Fruit fly (Drosophila melanogaster) whole organism, embryonic: ENCODE data around the gene CG5846.
A peak's percentile ranks its signal among the peaks of the same experiment; 100 is the strongest.

Source experiments
- CG10431 ChIP-seq: fragments of 200-800 bp; sonication (Bioruptor generic); optimal IDR thresholded peaks from 3 replicates; lab custom pipeline; 2018; ENCODE audit warnings: missing biosample characterization, mild to moderate bottlenecking, missing genetic modification characterization
- CG11504 ChIP-seq: fragments of 200-800 bp; sonication (Bioruptor generic); optimal IDR thresholded peaks from 3 replicates; lab custom pipeline; 2019; ENCODE audit warnings: missing biosample characterization, mild to moderate bottlenecking, missing genetic modification characterization, moderate library complexity
- CG12104 ChIP-seq: fragments of 200-800 bp; sonication (Bioruptor generic); optimal IDR thresholded peaks from 3 replicates; lab custom pipeline; 2016; ENCODE audit warnings: missing biosample characterization, missing genetic modification characterization
- CG12219 ChIP-seq: fragments of 200-800 bp; sonication (Bioruptor generic); optimal IDR thresholded peaks from 3 replicates; lab custom pipeline; 2018; ENCODE audit warnings: missing biosample characterization, mild to moderate bottlenecking, missing genetic modification characterization
- CG1233 ChIP-seq: fragments of 200-800 bp; sonication (Bioruptor generic); optimal IDR thresholded peaks from 4 replicates; lab custom pipeline; 2018; ENCODE audit warnings: missing biosample characterization, mild to moderate bottlenecking, missing genetic modification characterization
- CG13287 ChIP-seq: fragments of 200-800 bp; sonication (Bioruptor generic); IDR thresholded peaks from 2 replicates; pipeline ENCODE4 v1.3.6; 2022; ENCODE audit warnings: missing biosample characterization, missing genetic modification characterization; ENCODE audit not compliant: partially characterized antibody
- CG14667 ChIP-seq: fragments of 200-800 bp; sonication (Bioruptor generic); IDR thresholded peaks from 2 replicates; pipeline ENCODE4 v1.3.6; 2022; ENCODE audit warnings: missing biosample characterization, missing genetic modification characterization
- CG15269 ChIP-seq: fragments of 200-800 bp; sonication (Bioruptor generic); optimal IDR thresholded peaks from 2 replicates; lab custom pipeline; 2018; ENCODE audit warnings: missing biosample characterization, mild to moderate bottlenecking, missing genetic modification characterization, moderate library complexity
- CG15696 ChIP-seq: fragments of 200-800 bp; sonication (Bioruptor generic); optimal IDR thresholded peaks from 2 replicates; lab custom pipeline; 2019; ENCODE audit warnings: missing biosample characterization, mild to moderate bottlenecking, missing genetic modification characterization, moderate library complexity
- CG16815 ChIP-seq: fragments of 200-800 bp; sonication (Bioruptor generic); optimal IDR thresholded peaks from 3 replicates; lab custom pipeline; 2017; ENCODE audit warnings: missing biosample characterization, mild to moderate bottlenecking, missing genetic modification characterization
- CG17328 ChIP-seq: fragments of 200-800 bp; sonication (Bioruptor generic); IDR thresholded peaks from 2 replicates; pipeline ENCODE4 v1.3.6; 2022; ENCODE audit warnings: missing biosample characterization, missing genetic modification characterization
- CG17912 ChIP-seq: fragments of 200-800 bp; sonication (Bioruptor generic); optimal IDR thresholded peaks from 2 replicates; lab custom pipeline; 2018; ENCODE audit warnings: missing biosample characterization, mild to moderate bottlenecking, missing genetic modification characterization
- CG2129 ChIP-seq: fragments of 200-800 bp; sonication (Bioruptor generic); IDR thresholded peaks from 2 replicates; pipeline ENCODE4 v1.3.6; 2022; ENCODE audit warnings: missing biosample characterization, missing genetic modification characterization; ENCODE audit not compliant: partially characterized antibody
- CG2202 ChIP-seq: fragments of 200-800 bp; sonication (Bioruptor generic); optimal IDR thresholded peaks from 2 replicates; lab custom pipeline; 2018; ENCODE audit warnings: missing biosample characterization, mild to moderate bottlenecking, missing genetic modification characterization
- CG2889 ChIP-seq: fragments of 200-800 bp; sonication (Bioruptor generic); IDR thresholded peaks from 3 replicates; pipeline ENCODE4 v1.3.6; 2022; ENCODE audit warnings: missing biosample characterization, missing genetic modification characterization
- CG33213 ChIP-seq: fragments of 200-800 bp; sonication (Bioruptor generic); optimal IDR thresholded peaks from 3 replicates; lab custom pipeline; 2016; ENCODE audit warnings: missing biosample characterization, missing genetic modification characterization
- CG4328 ChIP-seq: fragments of 200-800 bp; sonication (Bioruptor generic); optimal IDR thresholded peaks from 3 replicates; lab custom pipeline; 2017; ENCODE audit warnings: missing biosample characterization, missing genetic modification reagents, missing genetic modification characterization
- CG4707 ChIP-seq: fragments of 200-800 bp; sonication (Bioruptor generic); optimal IDR thresholded peaks from 2 replicates; lab custom pipeline; 2018; ENCODE audit warnings: missing biosample characterization, mild to moderate bottlenecking, missing genetic modification characterization, moderate library complexity
- CG6765 ChIP-seq: fragments of 200-800 bp; sonication (Bioruptor generic); optimal IDR thresholded peaks from 3 replicates; lab custom pipeline; 2017; ENCODE audit warnings: missing biosample characterization, mild to moderate bottlenecking, missing genetic modification characterization
- CG6813 ChIP-seq: fragments of 200-800 bp; sonication (Bioruptor generic); optimal IDR thresholded peaks from 2 replicates; lab custom pipeline; 2017; ENCODE audit warnings: missing biosample characterization, missing genetic modification characterization, mild to moderate bottlenecking, moderate library complexity, missing genetic modification reagents
- CG7839 ChIP-seq: fragments of 200-800 bp; sonication (Bioruptor generic); optimal IDR thresholded peaks from 3 replicates; lab custom pipeline; 2018; ENCODE audit warnings: missing biosample characterization, mild to moderate bottlenecking, missing genetic modification characterization, moderate library complexity
- CG7928 ChIP-seq: fragments of 200-800 bp; sonication (Bioruptor generic); optimal IDR thresholded peaks from 2 replicates; lab custom pipeline; 2017; ENCODE audit warnings: missing biosample characterization, mild to moderate bottlenecking, missing genetic modification characterization
- CG7963 ChIP-seq: fragments of 200-800 bp; sonication (Bioruptor generic); IDR thresholded peaks from 3 replicates; pipeline ENCODE4 v1.3.6; 2022; ENCODE audit warnings: missing biosample characterization, missing genetic modification characterization; ENCODE audit not compliant: partially characterized antibody
- CG7987 ChIP-seq: fragments of 200-800 bp; sonication (Bioruptor generic); optimal IDR thresholded peaks from 2 replicates; lab custom pipeline; 2018; ENCODE audit warnings: missing biosample characterization, mild to moderate bottlenecking, missing genetic modification characterization, moderate library complexity
- CG9215 ChIP-seq: fragments of 200-800 bp; sonication (Bioruptor generic); IDR thresholded peaks from 2 replicates; pipeline ENCODE4 v1.3.6; 2022; ENCODE audit warnings: missing biosample characterization, missing genetic modification characterization
- CG9727 ChIP-seq: fragments of 200-800 bp; sonication (Bioruptor generic); optimal IDR thresholded peaks from 3 replicates; lab custom pipeline; 2017; ENCODE audit warnings: missing biosample characterization, mild to moderate bottlenecking, missing genetic modification characterization
- CG9797 ChIP-seq: fragments of 200-800 bp; sonication (Bioruptor generic); optimal IDR thresholded peaks from 3 replicates; lab custom pipeline; 2018; ENCODE audit warnings: missing biosample characterization, mild to moderate bottlenecking, missing genetic modification characterization
- Dek ChIP-seq: fragments of 200-800 bp; sonication (Bioruptor generic); optimal IDR thresholded peaks from 3 replicates; lab custom pipeline; 2019; ENCODE audit warnings: missing biosample characterization, mild to moderate bottlenecking, missing genetic modification characterization, moderate library complexity
- Eip74EF ChIP-seq, 2 experiments: fragments of 200-800 bp in 1 of 2; fragments of >200 bp in 1 of 2; sonication (Bioruptor generic) in 1 of 2; optimal IDR thresholded peaks; 2 replicates each; lab custom pipeline; 2017 to 2019; ENCODE audit warnings: missing biosample characterization in 2 of 2, missing genetic modification characterization in 2 of 2, mild to moderate bottlenecking in 1 of 2, moderate library complexity in 1 of 2
- Ets65A ChIP-seq: fragments of 200-800 bp; sonication (Bioruptor generic); peaks from one replicate; lab custom pipeline; 2016; ENCODE audit warnings: missing biosample characterization, missing genetic modification characterization
- Sry-β ChIP-seq: fragments of 200-800 bp; sonication (Bioruptor generic); optimal IDR thresholded peaks from 2 replicates; lab custom pipeline; 2018; ENCODE audit warnings: missing biosample characterization, mild to moderate bottlenecking, missing genetic modification characterization, moderate library complexity
- Ssrp ChIP-seq: fragments of 200-800 bp; sonication (Bioruptor generic); optimal IDR thresholded peaks from 2 replicates; lab custom pipeline; 2018; ENCODE audit warnings: missing biosample characterization, mild to moderate bottlenecking, missing genetic modification characterization, moderate library complexity
- Stat92E ChIP-seq, 3 experiments: fragments of >200 bp in 2 of 3; fragments of 200-800 bp in 1 of 3; sonication (Bioruptor generic) in 1 of 3; optimal IDR thresholded peaks; 2 replicates each; lab custom pipeline; 2017 to 2019; ENCODE audit warnings: missing biosample characterization in 3 of 3, missing genetic modification characterization in 3 of 3, mild to moderate bottlenecking in 1 of 3, moderate library complexity in 1 of 3
- grn ChIP-seq: fragments of 200-800 bp; sonication (Bioruptor generic); optimal IDR thresholded peaks from 3 replicates; lab custom pipeline; 2017; ENCODE audit warnings: missing biosample characterization, missing genetic modification characterization
- gsb-n ChIP-seq: fragments of 200-800 bp; sonication (Bioruptor generic); optimal IDR thresholded peaks from 3 replicates; lab custom pipeline; 2018; ENCODE audit warnings: missing biosample characterization, mild to moderate bottlenecking, missing genetic modification characterization
- jigr1 ChIP-seq: fragments of 200-800 bp; sonication (Bioruptor generic); IDR thresholded peaks from 3 replicates; pipeline ENCODE4 v1.3.6; 2022; ENCODE audit warnings: missing biosample characterization, missing genetic modification characterization
- knrl ChIP-seq: fragments of 200-800 bp; sonication (Bioruptor generic); IDR thresholded peaks from 3 replicates; pipeline ENCODE4 v1.3.6; 2022; ENCODE audit warnings: missing biosample characterization, missing genetic modification characterization; ENCODE audit not compliant: partially characterized antibody
- lilli ChIP-seq: fragments of 200-800 bp; sonication (Bioruptor generic); optimal IDR thresholded peaks from 3 replicates; lab custom pipeline; 2016; ENCODE audit warnings: missing biosample characterization, missing genetic modification characterization
- lmd ChIP-seq: fragments of 200-800 bp; sonication (Bioruptor generic); IDR thresholded peaks from 2 replicates; pipeline ENCODE4 v1.3.6; 2022; ENCODE audit warnings: missing biosample characterization, missing genetic modification characterization
- mld ChIP-seq: fragments of 200-800 bp; sonication (Bioruptor generic); IDR thresholded peaks from 3 replicates; pipeline ENCODE4 v1.3.6; 2022; ENCODE audit warnings: missing biosample characterization, missing genetic modification characterization; ENCODE audit not compliant: partially characterized antibody
- sisA ChIP-seq: fragments of 200-800 bp; sonication (Bioruptor generic); IDR thresholded peaks from 2 replicates; pipeline ENCODE4 v1.3.6; 2022; ENCODE audit warnings: missing biosample characterization, missing genetic modification characterization
- sna ChIP-seq: fragments of 200-800 bp; sonication (Bioruptor generic); IDR thresholded peaks from 2 replicates; pipeline ENCODE4 v1.3.6; 2022; ENCODE audit warnings: missing biosample characterization, missing genetic modification characterization; ENCODE audit not compliant: partially characterized antibody
- tap ChIP-seq: fragments of 200-800 bp; optimal IDR thresholded peaks from 3 replicates; lab custom pipeline; 2019; ENCODE audit warnings: missing biosample characterization, mild to moderate bottlenecking, missing genetic modification characterization, moderate library complexity
- ttk ChIP-seq: fragments of 200-800 bp; sonication (Bioruptor generic); IDR thresholded peaks from 2 replicates; pipeline ENCODE4 v2.1.2; 2022; ENCODE audit warnings: missing biosample characterization, missing genetic modification characterization
- tx ChIP-seq: fragments of 200-800 bp; sonication (Bioruptor generic); optimal IDR thresholded peaks from 2 replicates; lab custom pipeline; 2016; ENCODE audit warnings: missing biosample characterization, missing genetic modification characterization
- vvl ChIP-seq: fragments of 200-800 bp; sonication (Bioruptor generic); IDR thresholded peaks from 2 replicates; pipeline ENCODE4 v1.3.6; 2022; ENCODE audit warnings: missing biosample characterization, missing genetic modification characterization

CG5846 gene

DNA sequence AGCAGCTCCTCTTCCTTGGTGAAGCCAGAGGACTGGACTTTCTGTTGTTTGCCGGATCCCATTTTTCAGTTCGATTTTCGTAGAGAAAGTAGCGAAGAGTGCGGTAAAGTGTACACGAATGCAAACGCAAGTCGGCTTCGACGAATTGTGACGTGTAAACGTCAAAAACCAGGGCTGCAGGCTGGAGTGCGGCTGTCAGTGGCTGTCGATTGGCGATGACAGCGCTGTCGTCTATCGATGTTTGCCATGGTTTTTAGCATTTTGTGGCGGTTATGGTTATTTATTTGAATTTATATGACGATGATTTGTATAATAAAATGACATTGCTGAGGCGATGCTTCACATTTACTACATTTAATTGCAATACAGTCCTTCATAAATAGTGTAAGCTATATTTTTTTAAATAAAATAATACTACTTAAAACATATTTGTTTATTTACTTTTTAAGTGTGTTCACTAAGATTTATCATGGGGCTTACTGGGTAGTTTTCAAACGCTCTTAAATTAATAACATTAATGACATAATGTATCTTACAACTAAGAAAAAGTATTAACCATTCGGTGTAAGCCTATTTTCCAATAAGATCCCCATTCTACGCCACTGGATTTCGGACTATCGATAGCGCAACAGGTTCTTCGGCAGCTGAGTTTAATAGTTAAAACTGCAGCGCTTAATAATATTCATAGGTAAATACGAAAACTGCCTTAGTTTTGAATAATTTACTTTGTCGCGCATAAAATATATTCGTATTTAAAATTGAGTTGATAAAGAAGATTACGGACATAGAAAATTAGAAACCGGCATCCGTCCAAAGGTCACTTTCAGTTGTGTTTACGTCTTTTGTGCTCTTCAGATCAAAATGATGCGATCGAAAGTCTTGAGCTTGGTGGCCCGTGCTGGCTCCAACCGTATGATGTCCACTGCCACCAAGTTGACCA lies 38.7 kb downstream of the CG5846 start, which contains the start of the genes CG5885 and CG4598 (continued):
- TF ChIP-seq sna (GFP tag; lab: Robert Waterston, UW) (no peak), CG17912 (GFP tag; lab: Kevin White, UChicago) (peak; percentile 46), Dek (tag; lab: Kevin White, UChicago) (peak; percentile 76), Stat92E (GFP tag; optimal IDR thresholded peaks at IDR 0.05; lab: Kevin White, UChicago) (peak in 1 of 3 experiments; percentile 52), gsb-n (peak; percentile 73), tap (tag; lab: Kevin White, UChicago) (peak; percentile 45), CG6813 (GFP tag; lab: Kevin White, UChicago) (peak; percentile 23), CG2889 (0 out of 3 replicates have a peak, but pooled peaks have one; percentile 28), jigr1 (GFP tag; lab: Robert Waterston, UW) (no peak), Ets65A (GFP tag; lab: Kevin White, UChicago) (peak; percentile 87), CG15269 (peak; percentile 80), CG15696 (tag; lab: Kevin White, UChicago) (peak; percentile 56), CG1233 (peak; percentile 0), tx (GFP tag; lab: Kevin White, UChicago) (peak; percentile 46), CG7963 (peak; percentile 29; the same call in 1 of the 3 replicates), lmd (GFP tag; lab: Robert Waterston, UW) (peak; percentile 60; the same call in 1 of the 2 replicates), CG16815 (peak; percentile 40), CG33213 (no peak), CG14667 (GFP tag; lab: Robert Waterston, UW) (peak; percentile 27; the same call in 1 of the 2 replicates), grn (GFP tag; lab: Kevin White, UChicago) (no peak), vvl (GFP tag; lab: Robert Waterston, UW) (peak; percentile 81), CG10431 (GFP tag; lab: Kevin White, UChicago) (peak; percentile 57), CG4328 (peak; percentile 50), ttk (GFP tag; lab: Robert Waterston, UW) (no peak; the same call in 1 of the 2 replicates), CG4707 (GFP tag; lab: Kevin White, UChicago) (no peak), CG12104 (GFP tag; lab: Kevin White, UChicago) (peak; percentile 45), CG7928 (GFP tag; lab: Kevin White, UChicago) (peak; percentile 98), mld (GFP tag; lab: Robert Waterston, UW) (peak; percentile 82), lilli (peak; percentile 80), CG6765 (GFP tag; lab: Kevin White, UChicago) (peak; percentile 36), Ssrp (tag; lab: Kevin White, UChicago) (peak; percentile 70), CG7987 (no peak), CG12219 (GFP tag; lab: Kevin White, UChicago) (peak; percentile 59), knrl (peak; percentile 82), CG7839 (peak; percentile 76), CG13287 (GFP tag; lab: Robert Waterston, UW) (peak; percentile 80), Eip74EF (GFP tag; optimal IDR thresholded peaks at IDR 0.05; lab: Kevin White, UChicago) (peak in 1 of 2 experiments; percentile 22), sisA (GFP tag; lab: Robert Waterston, UW) (peak; percentile 73), CG9727 (GFP tag; lab: Kevin White, UChicago) (peak; percentile 57), CG9215 (GFP tag; lab: Robert Waterston, UW) (0 out of 2 replicates have a peak, but pooled peaks have one; percentile 13), CG2129 (GFP tag; lab: Robert Waterston, UW) (0 out of 2 replicates have a peak, but pooled peaks have one; percentile 37), CG9797 (GFP tag; lab: Kevin White, UChicago) (peak; percentile 47), CG17328 (GFP tag; lab: Robert Waterston, UW) (peak; percentile 70), Sry-β (GFP tag; lab: Kevin White, UChicago) (no peak), CG11504 (tag; lab: Kevin White, UChicago) (peak; percentile 84), CG2202 (tag; lab: Kevin White, UChicago) (peak; percentile 47)
